Worm (Caenorhabditis elegans): ENCODE data around the gene ptr-4.

Gene ptr-4

DNA sequence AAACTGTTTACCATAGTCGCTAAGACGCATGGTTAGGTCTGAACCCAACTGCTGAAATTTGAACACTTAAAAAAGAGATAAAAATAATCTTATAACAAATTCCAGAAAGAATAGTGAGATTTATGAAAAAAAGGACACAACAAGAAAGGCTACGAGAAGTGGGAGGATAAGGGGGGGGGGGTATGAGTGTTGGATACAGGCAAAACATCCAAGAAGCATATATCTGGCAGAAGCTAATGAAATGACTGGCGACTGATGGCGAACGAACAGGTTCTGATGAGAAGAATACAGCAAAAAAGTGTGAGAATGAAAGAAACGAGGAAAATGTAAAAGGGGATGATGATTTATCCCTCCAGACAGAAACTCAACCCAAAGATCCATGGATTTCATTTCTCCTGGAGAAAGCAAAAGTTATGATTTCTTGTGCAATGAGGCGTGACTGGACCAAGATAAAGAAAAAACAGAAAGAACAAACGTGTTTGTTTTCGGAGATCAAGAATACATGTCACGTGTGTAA, at the start of gene ptr-4:
TSS of gene ptr-4 (minus strand) at position 51 of the 517 bp plus-strand sequence.
- TF ChIP-seq hnd-1 (tag; optimal IDR thresholded peaks at IDR 0.05): no peak
- TF ChIP-seq aly-1 (tag; optimal IDR thresholded peaks at IDR 0.05): no peak
- TF ChIP-seq tbx-11 (GFP tag; IDR thresholded peaks at IDR 0.05): no peak
- TF ChIP-seq ama-1 (optimal IDR thresholded peaks at IDR 0.05): no peak
- TF ChIP-seq scrt-1 (GFP tag; IDR thresholded peaks at IDR 0.05): no peak
- TF ChIP-seq F13C5.2 (tag; optimal IDR thresholded peaks at IDR 0.05): no peak
- no peak for TF ChIP-seq flt-1 (GFP tag; IDR thresholded peaks at IDR 0.05)
- no peak for TF ChIP-seq hmg-4 (GFP tag; optimal IDR thresholded peaks at IDR 0.05)
- TF ChIP-seq ceh-36 (tag; optimal IDR thresholded peaks at IDR 0.05): no peak
- TF ChIP-seq tbx-37 (GFP tag; conservative IDR thresholded peaks at IDR 0.05): no peak
- no peak for TF ChIP-seq B0310.2 (tag; optimal IDR thresholded peaks at IDR 0.05)
- no peak for TF ChIP-seq pes-1 (GFP tag; IDR thresholded peaks at IDR 0.05)
- no peak for TF ChIP-seq ceh-13 (GFP tag; optimal IDR thresholded peaks at IDR 0.05)
- TF ChIP-seq sea-1 (GFP tag; conservative IDR thresholded peaks at IDR 0.05): no peak
- no peak for TF ChIP-seq ets-7 (tag; optimal IDR thresholded peaks at IDR 0.05)
- no peak for TF ChIP-seq tra-4 (tag; optimal IDR thresholded peaks at IDR 0.05)
- TF ChIP-seq hmbx-1 (tag; optimal IDR thresholded peaks at IDR 0.05): no peak

DNA sequence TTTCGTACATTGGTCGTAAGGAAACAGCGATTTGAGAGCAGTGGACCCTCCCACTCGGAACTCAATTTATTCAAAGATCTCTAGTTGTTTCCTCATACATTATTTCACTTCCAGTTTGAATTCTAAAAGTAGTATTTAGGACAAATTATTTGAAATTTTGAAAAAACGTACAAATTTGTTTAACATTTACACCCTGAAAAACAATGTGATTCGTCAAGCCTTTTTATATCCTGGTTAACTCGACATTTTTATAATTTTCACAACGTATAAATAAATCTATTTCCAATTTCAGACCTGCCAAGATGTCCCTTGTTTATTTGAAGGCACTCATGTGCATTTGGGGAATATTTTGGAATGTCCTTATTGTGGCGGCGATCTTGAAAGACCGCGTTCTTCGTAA, 49.7 kb upstream of the ptr-4 start, which contains the start of gene C15H9.3:
TSS of gene C15H9.3 (plus strand) at position 301 of the 400 bp plus-strand sequence.
- no peak for TF ChIP-seq tbx-11 (GFP tag; IDR thresholded peaks at IDR 0.05)
- TF ChIP-seq flt-1 (GFP tag; IDR thresholded peaks at IDR 0.05): no peak
- TF ChIP-seq pes-1 (GFP tag; IDR thresholded peaks at IDR 0.05): no peak
- TF ChIP-seq F13C5.2 (tag; optimal IDR thresholded peaks at IDR 0.05): no peak
- no peak for TF ChIP-seq hnd-1 (tag; optimal IDR thresholded peaks at IDR 0.05)
- no peak for TF ChIP-seq hmg-4 (GFP tag; optimal IDR thresholded peaks at IDR 0.05)

DNA sequence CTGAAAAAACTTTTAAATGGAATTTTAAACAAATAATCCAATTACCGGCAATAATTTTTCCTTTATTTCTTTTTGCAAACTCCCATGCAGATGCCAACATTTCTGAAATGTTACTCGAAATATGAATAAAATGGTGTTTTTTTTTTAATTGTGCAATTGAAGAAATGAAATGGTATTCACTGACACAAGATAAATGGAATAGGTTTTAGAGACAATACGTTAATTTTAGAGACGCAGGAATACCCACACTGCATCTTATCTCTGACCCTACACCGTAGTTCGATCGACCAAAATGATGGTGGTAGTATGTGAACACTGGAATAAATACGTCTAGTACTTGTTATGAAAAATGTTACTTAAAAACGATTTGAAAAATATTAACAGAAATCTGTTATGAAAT, 47.0 kb upstream of the ptr-4 start, which contains the start of gene prx-3:
TSS of gene prx-3 (minus strand) at position 101 of the 400 bp plus-strand sequence.
- TF ChIP-seq B0310.2 (tag; optimal IDR thresholded peaks at IDR 0.05) (no peak), flt-1 (GFP tag; IDR thresholded peaks at IDR 0.05) (no peak), tbx-37 (GFP tag; conservative IDR thresholded peaks at IDR 0.05) (no peak), tbx-11 (GFP tag; IDR thresholded peaks at IDR 0.05) (no peak), ama-1 (optimal IDR thresholded peaks at IDR 0.05) (no peak), pes-1 (GFP tag; IDR thresholded peaks at IDR 0.05) (no peak)

DNA sequence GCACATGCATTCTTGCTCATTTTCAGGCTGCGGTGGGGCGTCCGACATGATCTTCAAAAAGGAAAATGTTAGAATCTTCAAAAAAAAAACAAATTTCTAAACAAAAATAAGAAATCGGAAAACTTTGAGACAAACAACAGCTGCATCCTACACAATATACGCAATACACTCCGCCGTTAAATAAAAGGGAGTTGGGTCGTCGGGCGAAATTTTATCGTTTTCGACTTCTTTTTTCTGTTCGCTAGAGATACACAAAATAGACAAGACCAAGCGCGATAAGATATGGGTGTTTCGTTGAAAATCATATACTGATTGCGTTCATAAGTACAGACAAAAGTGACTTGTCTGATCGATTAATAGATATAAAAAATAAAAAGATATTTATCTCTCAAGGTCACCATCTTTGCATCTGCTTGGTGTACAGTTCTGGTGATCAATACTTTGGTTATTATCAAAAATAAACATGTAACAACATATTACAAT, 43.5 kb upstream of the ptr-4 start, which contains the start of gene kynu-1:
TSS of gene kynu-1 (minus strand) at position 51 of the 483 bp plus-strand sequence.
- TF ChIP-seq hnd-1 (tag; optimal IDR thresholded peaks at IDR 0.05): no peak

DNA sequence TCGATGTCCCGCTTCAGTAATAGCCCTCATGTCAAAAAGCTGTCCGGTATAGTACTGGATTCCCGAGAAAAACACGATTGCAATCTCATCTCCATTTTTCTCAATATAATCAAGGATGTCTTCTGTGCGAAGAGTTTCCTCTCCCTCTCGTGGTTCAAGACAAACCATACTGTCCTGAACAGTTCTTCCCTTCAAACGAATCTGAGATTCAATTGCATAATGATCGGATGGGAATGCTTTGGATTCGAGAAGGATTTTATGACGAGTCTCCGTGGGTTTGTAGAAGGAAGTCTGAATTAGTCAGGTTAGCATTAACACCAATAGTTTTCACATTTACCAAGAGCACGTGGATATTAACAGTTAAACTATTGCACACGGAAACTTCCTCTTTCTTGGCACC, 42.2 kb upstream of the ptr-4 start:
- TF ChIP-seq hnd-1 (tag; optimal IDR thresholded peaks at IDR 0.05) (no peak), hmbx-1 (tag; optimal IDR thresholded peaks at IDR 0.05) (no peak), tra-4 (tag; optimal IDR thresholded peaks at IDR 0.05) (no peak), tbx-11 (GFP tag; IDR thresholded peaks at IDR 0.05) (no peak), F13C5.2 (tag; optimal IDR thresholded peaks at IDR 0.05) (no peak), hmg-4 (GFP tag; optimal IDR thresholded peaks at IDR 0.05) (no peak), B0310.2 (tag; optimal IDR thresholded peaks at IDR 0.05) (no peak), ceh-13 (GFP tag; optimal IDR thresholded peaks at IDR 0.05) (no peak), flt-1 (GFP tag; IDR thresholded peaks at IDR 0.05) (no peak), tbx-37 (GFP tag; conservative IDR thresholded peaks at IDR 0.05) (no peak), pes-1 (GFP tag; IDR thresholded peaks at IDR 0.05) (no peak), sea-1 (GFP tag; conservative IDR thresholded peaks at IDR 0.05) (no peak)

DNA sequence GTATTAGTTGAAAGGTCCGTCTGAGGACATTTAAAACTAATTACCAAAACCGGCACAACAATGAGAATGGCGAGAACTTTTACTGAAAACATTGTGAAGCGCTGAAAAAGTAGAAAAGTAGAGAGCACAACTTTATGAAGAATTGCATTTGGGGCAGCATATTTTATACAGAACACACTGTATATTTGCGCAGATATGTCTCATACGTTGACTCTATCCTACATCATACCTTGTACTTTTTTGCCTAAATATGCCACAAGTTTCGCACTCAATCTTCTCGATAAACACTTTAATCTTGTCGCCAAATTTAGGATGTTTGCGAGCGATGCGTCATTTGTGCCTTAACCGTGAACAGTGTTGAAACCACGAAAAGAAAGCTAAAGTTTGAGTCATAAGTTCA, 37.5 kb upstream of the ptr-4 start, which contains the start of gene C15H9.11:
TSS of gene C15H9.11 (minus strand) at position 101 of the 400 bp plus-strand sequence.
- no peak for TF ChIP-seq ets-7 (tag; optimal IDR thresholded peaks at IDR 0.05)
- TF ChIP-seq tra-4 (tag; optimal IDR thresholded peaks at IDR 0.05): no peak
- no peak for TF ChIP-seq pes-1 (GFP tag; IDR thresholded peaks at IDR 0.05)
- TF ChIP-seq ceh-36 (tag; optimal IDR thresholded peaks at IDR 0.05): no peak
- TF ChIP-seq ceh-13 (GFP tag; optimal IDR thresholded peaks at IDR 0.05): no peak
- TF ChIP-seq F13C5.2 (tag; optimal IDR thresholded peaks at IDR 0.05): no peak
- TF ChIP-seq hmbx-1 (tag; optimal IDR thresholded peaks at IDR 0.05): no peak
- no peak for TF ChIP-seq flt-1 (GFP tag; IDR thresholded peaks at IDR 0.05)
- TF ChIP-seq sea-1 (GFP tag; conservative IDR thresholded peaks at IDR 0.05): no peak
- TF ChIP-seq scrt-1 (GFP tag; IDR thresholded peaks at IDR 0.05): no peak

DNA sequence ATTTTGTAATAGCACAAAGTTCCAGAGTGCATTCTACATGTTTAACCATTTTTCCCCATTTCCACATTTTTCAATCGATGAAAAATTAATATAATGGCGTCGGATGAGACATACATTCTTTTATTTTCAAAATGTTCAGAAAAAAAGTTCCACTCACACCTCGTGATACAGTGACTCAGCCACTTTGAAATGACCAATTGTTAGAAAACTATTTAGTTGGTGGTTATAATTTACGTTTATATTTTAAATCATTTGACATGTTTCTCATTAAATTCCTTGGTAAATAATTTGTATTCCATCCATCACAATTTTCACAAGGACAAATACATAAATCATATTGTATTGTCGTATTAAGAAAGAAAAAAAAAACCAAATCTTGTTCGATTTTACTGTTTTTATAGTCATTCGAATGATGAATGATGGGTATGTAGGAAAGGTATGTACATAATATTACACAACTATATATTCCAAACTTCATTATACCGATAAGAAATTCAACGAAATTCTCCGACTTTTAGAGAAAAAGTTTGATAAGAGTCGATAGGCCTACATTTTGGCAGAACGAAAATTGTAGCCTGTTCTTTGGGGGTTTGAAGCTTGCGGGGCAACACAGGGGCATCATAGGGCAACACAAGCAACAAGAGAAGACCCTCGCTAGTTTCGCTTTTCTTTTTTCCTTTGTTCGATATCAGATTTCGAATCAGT, 34.8 kb upstream of the ptr-4 start:
- TF ChIP-seq tra-4 (tag; optimal IDR thresholded peaks at IDR 0.05) (no peak), scrt-1 (GFP tag; IDR thresholded peaks at IDR 0.05) (no peak), ama-1 (optimal IDR thresholded peaks at IDR 0.05) (no peak), sea-1 (GFP tag; conservative IDR thresholded peaks at IDR 0.05) (no peak)

DNA sequence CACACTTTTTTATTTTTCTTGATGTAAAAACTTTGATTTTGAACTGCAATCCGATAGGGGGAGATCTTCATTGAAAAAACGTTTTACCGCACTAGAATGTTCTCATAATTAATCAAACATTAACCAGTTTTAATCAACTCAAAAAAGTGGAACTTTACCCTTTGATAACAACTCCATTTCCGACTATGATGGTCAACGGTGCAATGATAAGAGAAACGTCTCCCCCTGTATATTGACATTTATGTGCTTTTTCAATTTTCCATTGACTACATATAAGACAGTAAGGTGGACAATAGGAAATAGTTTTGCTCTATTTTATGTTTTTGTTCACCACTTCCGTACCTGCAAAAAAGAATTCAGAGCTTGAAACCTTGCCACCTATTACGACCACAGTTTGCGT, 32.6 kb upstream of the ptr-4 start:
- no peak for TF ChIP-seq pes-1 (GFP tag; IDR thresholded peaks at IDR 0.05)
- TF ChIP-seq hmbx-1 (tag; optimal IDR thresholded peaks at IDR 0.05): no peak
- no peak for TF ChIP-seq tbx-37 (GFP tag; conservative IDR thresholded peaks at IDR 0.05)
- no peak for TF ChIP-seq hnd-1 (tag; optimal IDR thresholded peaks at IDR 0.05)
- TF ChIP-seq B0310.2 (tag; optimal IDR thresholded peaks at IDR 0.05): no peak
- no peak for TF ChIP-seq tbx-11 (GFP tag; IDR thresholded peaks at IDR 0.05)

Data from whole organism, early embryonic.